Fruit fly (Drosophila melanogaster): ENCODE data around the gene CG44088.

dm6 chr3R:4775371-4775770 lies 518 bp upstream of the CG44088 start:
- TF ChIP-seq Sox102F (GFP tag; optimal IDR thresholded peaks at IDR 0.05), result no peak
- no peak for TF ChIP-seq CG16779 (tag; optimal IDR thresholded peaks at IDR 0.05)
- no peak for TF ChIP-seq CG7368 (GFP tag; optimal IDR thresholded peaks at IDR 0.05)
- TF ChIP-seq Eip93F (GFP tag; optimal IDR thresholded peaks at IDR 0.05), result no peak
- TF ChIP-seq CG9139 (GFP tag; optimal IDR thresholded peaks at IDR 0.05), result no peak
- TF ChIP-seq achi (GFP tag; optimal IDR thresholded peaks at IDR 0.05), result no peak
- TF ChIP-seq dsx (GFP tag; optimal IDR thresholded peaks at IDR 0.05; ENCODE audit: poor library complexity, severe bottlenecking), result no peak
